Worm (Caenorhabditis elegans) whole organism, L2 larva: ENCODE measurements around the gene ZK809.8.
A peak's percentile ranks its signal among the peaks of the same experiment; 100 is the strongest.

Source experiments
- C34F6.9 ChIP-seq: fragments of 150-350 bp; optimal IDR thresholded peaks from 2 replicates; lab custom pipeline; 2014; ENCODE audit warnings: missing biosample characterization, missing genetic modification characterization
- F13H6.1 ChIP-seq: sonication (generic microtip); optimal IDR thresholded peaks from 2 replicates; lab custom pipeline; 2016; ENCODE audit warnings: missing genetic modification characterization, missing compliant biosample characterization
- R02D3.7 ChIP-seq: fragments of 150-350 bp; optimal IDR thresholded peaks from 2 replicates; lab custom pipeline; 2014; ENCODE audit warnings: missing biosample characterization, missing genetic modification characterization
- Y55F3AM.14 ChIP-seq: fragments of 200-800 bp; sonication (Bioruptor generic); optimal IDR thresholded peaks from 2 replicates; lab custom pipeline; 2018; ENCODE audit warnings: mild to moderate bottlenecking, missing genetic modification characterization, missing compliant biosample characterization
- ZK546.5 ChIP-seq: sonication (generic microtip); optimal IDR thresholded peaks from 2 replicates; lab custom pipeline; 2017; ENCODE audit warnings: missing biosample characterization, missing genetic modification characterization
- aly-2 ChIP-seq: fragments of 150-350 bp; optimal IDR thresholded peaks from 2 replicates; lab custom pipeline; 2014; ENCODE audit warnings: missing biosample characterization, missing genetic modification characterization
- ama-1 ChIP-seq: fragments of 150-350 bp; optimal IDR thresholded peaks from 2 replicates; lab custom pipeline; 2018; ENCODE audit warnings: inconsistent platforms
- blmp-1 ChIP-seq: sonication (generic microtip); optimal IDR thresholded peaks from 2 replicates; lab custom pipeline; 2017; ENCODE audit warnings: missing genetic modification characterization, mild to moderate bottlenecking, missing compliant biosample characterization, antibody characterized with exemption, moderate library complexity; ENCODE audit not compliant: insufficient read depth
- ceh-16 ChIP-seq: fragments of 150-350 bp; optimal IDR thresholded peaks from 2 replicates; lab custom pipeline; 2014; ENCODE audit warnings: missing biosample characterization, missing genetic modification characterization
- crh-2 ChIP-seq: sonication (generic microtip); optimal IDR thresholded peaks from 2 replicates; lab custom pipeline; 2017; ENCODE audit warnings: missing biosample characterization, missing genetic modification characterization
- dmd-4 ChIP-seq: sonication (generic microtip); optimal IDR thresholded peaks from 2 replicates; lab custom pipeline; 2017; ENCODE audit warnings: missing biosample characterization, missing genetic modification characterization
- egl-27 ChIP-seq: sonication (generic microtip); optimal IDR thresholded peaks from 3 replicates; lab custom pipeline; 2017; ENCODE audit warnings: missing biosample characterization, missing genetic modification reagents, missing genetic modification characterization
- elt-1 ChIP-seq: fragments of 150-350 bp; optimal IDR thresholded peaks from 2 replicates; lab custom pipeline; 2014; ENCODE audit warnings: missing biosample characterization, missing genetic modification characterization
- elt-3 ChIP-seq: sonication (generic microtip); optimal IDR thresholded peaks from 2 replicates; lab custom pipeline; 2017; ENCODE audit warnings: missing biosample characterization, missing genetic modification characterization
- gmeb-1 ChIP-seq: fragments of 150-350 bp; optimal IDR thresholded peaks from 2 replicates; lab custom pipeline; 2014; ENCODE audit warnings: missing biosample characterization, missing genetic modification characterization
- lin-11 ChIP-seq: fragments of 150-350 bp; sonication (generic microtip); optimal IDR thresholded peaks from 2 replicates; lab custom pipeline; 2014; ENCODE audit warnings: missing biosample characterization, missing genetic modification characterization, inconsistent platforms, mixed read lengths
- lsy-2 ChIP-seq, 2 experiments: fragments of 150-350 bp in 1 of 2; sonication (generic microtip) in 1 of 2; optimal IDR thresholded peaks; 2 replicates each; lab custom pipeline; 2014 to 2017; ENCODE audit warnings: missing biosample characterization in 2 of 2, missing genetic modification characterization in 2 of 2
- mab-5 ChIP-seq: fragments of 150-350 bp; optimal IDR thresholded peaks from 2 replicates; lab custom pipeline; 2014; ENCODE audit warnings: missing biosample characterization, missing genetic modification characterization
- mbf-1 ChIP-seq: sonication (generic microtip); optimal IDR thresholded peaks from 2 replicates; lab custom pipeline; 2017; ENCODE audit warnings: missing biosample characterization, missing genetic modification characterization
- mdl-1 ChIP-seq, 2 experiments: fragments of 150-350 bp in 1 of 2; sonication (generic microtip) in 1 of 2; optimal IDR thresholded peaks; 2 replicates each; lab custom pipeline; 2017; ENCODE audit warnings: missing biosample characterization in 2 of 2, missing genetic modification characterization in 2 of 2
- nhr-11 ChIP-seq: fragments of 150-350 bp; optimal IDR thresholded peaks from 2 replicates; lab custom pipeline; 2014; ENCODE audit warnings: missing biosample characterization, missing genetic modification characterization
- nhr-12 ChIP-seq: fragments of 150-350 bp; optimal IDR thresholded peaks from 2 replicates; lab custom pipeline; 2014; ENCODE audit warnings: missing biosample characterization, missing genetic modification characterization
- nhr-129 ChIP-seq: fragments of 150-350 bp; optimal IDR thresholded peaks from 2 replicates; lab custom pipeline; 2014; ENCODE audit warnings: missing biosample characterization, missing genetic modification characterization
- nhr-21 ChIP-seq: fragments of 150-350 bp; optimal IDR thresholded peaks from 2 replicates; lab custom pipeline; 2014; ENCODE audit warnings: missing biosample characterization, missing genetic modification characterization
- nhr-23 ChIP-seq: fragments of 150-350 bp; optimal IDR thresholded peaks from 2 replicates; lab custom pipeline; 2014; ENCODE audit warnings: missing biosample characterization, missing genetic modification reagents, missing genetic modification characterization
- nhr-237 ChIP-seq: fragments of 150-350 bp; optimal IDR thresholded peaks from 2 replicates; lab custom pipeline; 2014; ENCODE audit warnings: missing biosample characterization, missing genetic modification characterization
- nhr-6 ChIP-seq: fragments of 150-350 bp; optimal IDR thresholded peaks from 2 replicates; lab custom pipeline; 2014; ENCODE audit warnings: missing biosample characterization, missing genetic modification characterization
- peb-1 ChIP-seq: fragments of 150-350 bp; optimal IDR thresholded peaks from 2 replicates; lab custom pipeline; 2014; ENCODE audit warnings: missing biosample characterization, missing genetic modification characterization
- sem-4 ChIP-seq: fragments of 150-350 bp; optimal IDR thresholded peaks from 2 replicates; lab custom pipeline; 2014; ENCODE audit warnings: missing biosample characterization, missing genetic modification reagents, missing genetic modification characterization
- sma-3 ChIP-seq: sonication (generic microtip); optimal IDR thresholded peaks from 2 replicates; lab custom pipeline; 2016; ENCODE audit warnings: missing genetic modification reagents, missing genetic modification characterization, missing compliant biosample characterization
- sma-9 ChIP-seq, 2 experiments: fragments of 150-350 bp in 1 of 2; sonication (generic microtip) in 1 of 2; optimal IDR thresholded peaks; 2 replicates each; lab custom pipeline; 2014 to 2016; ENCODE audit warnings: missing genetic modification characterization in 2 of 2, mild to moderate bottlenecking in 1 of 2, missing biosample characterization in 1 of 2, missing compliant biosample characterization in 1 of 2, missing genetic modification reagents in 1 of 2, moderate library complexity in 1 of 2
- snpc-4 ChIP-seq: fragments of 150-350 bp; optimal IDR thresholded peaks from 2 replicates; lab custom pipeline; 2014; ENCODE audit warnings: missing biosample characterization, missing genetic modification characterization
- unc-39 ChIP-seq: fragments of 150-350 bp; optimal IDR thresholded peaks from 2 replicates; lab custom pipeline; 2014; ENCODE audit warnings: missing biosample characterization, missing genetic modification characterization
- unc-55 ChIP-seq: fragments of 150-350 bp; sonication (generic microtip); optimal IDR thresholded peaks from 3 replicates; lab custom pipeline; 2014; ENCODE audit warnings: missing biosample characterization, missing genetic modification reagents, missing genetic modification characterization
- unc-62 ChIP-seq: fragments of 150-350 bp; optimal IDR thresholded peaks from 2 replicates; lab custom pipeline; 2014; ENCODE audit warnings: missing biosample characterization, missing genetic modification reagents, missing genetic modification characterization
- zag-1 ChIP-seq: fragments of 150-350 bp; optimal IDR thresholded peaks from 2 replicates; lab custom pipeline; 2014; ENCODE audit warnings: missing biosample characterization, missing genetic modification characterization
- ztf-1 ChIP-seq: fragments of 200-800 bp; sonication (Bioruptor generic); conservative IDR thresholded peaks from 2 replicates; pipeline ENCODE4 v1.3.6; 2022; ENCODE audit warnings: missing genetic modification characterization, missing compliant biosample characterization
- ztf-11 ChIP-seq: sonication (generic microtip); optimal IDR thresholded peaks from 2 replicates; lab custom pipeline; 2017; ENCODE audit warnings: missing biosample characterization, missing genetic modification characterization
- ztf-4 ChIP-seq: fragments of 150-350 bp; optimal IDR thresholded peaks from 2 replicates; lab custom pipeline; 2014; ENCODE audit warnings: missing biosample characterization, missing genetic modification characterization

ZK809.8 gene

ce11 chrIV:11645354-11645753, 3.5 kb downstream of the ZK809.8 start:
- TF ChIP-seq snpc-4: no peak
- TF ChIP-seq unc-39 (tag; lab: Kevin White, UChicago): no peak
- peak; percentile 34 for TF ChIP-seq sma-9 (GFP tag; optimal IDR thresholded peaks at IDR 0.05; lab: Kevin White, UChicago)
- no peak for TF ChIP-seq sma-9 (tag; optimal IDR thresholded peaks at IDR 0.05; lab: Kevin White, UChicago)
- peak; percentile 26 for TF ChIP-seq F13H6.1 (tag; lab: Kevin White, UChicago)
- TF ChIP-seq nhr-129 (tag; lab: Kevin White, UChicago): peak; percentile 45
- TF ChIP-seq lsy-2 (tag; optimal IDR thresholded peaks at IDR 0.05; lab: Kevin White, UChicago): peak in 1 of 2 experiments; percentile 7
- TF ChIP-seq nhr-23 (tag; lab: Kevin White, UChicago): no peak
- TF ChIP-seq sem-4 (tag; lab: Kevin White, UChicago): no peak
- no peak for TF ChIP-seq ceh-16 (tag; lab: Kevin White, UChicago)
- TF ChIP-seq elt-1 (tag; lab: Kevin White, UChicago): no peak

- no peak for TF ChIP-seq ZK546.5 (tag; lab: Kevin White, UChicago)
- TF ChIP-seq peb-1 (tag; lab: Kevin White, UChicago): no peak
- TF ChIP-seq lsy-2 (tag; optimal IDR thresholded peaks at IDR 0.05; lab: Kevin White, UChicago): no peak
- no peak for TF ChIP-seq F13H6.1 (tag; lab: Kevin White, UChicago)
- no peak for TF ChIP-seq sma-9 (GFP tag; optimal IDR thresholded peaks at IDR 0.05; lab: Kevin White, UChicago)
- no peak for TF ChIP-seq sma-9 (tag; optimal IDR thresholded peaks at IDR 0.05; lab: Kevin White, UChicago)
- no peak for TF ChIP-seq dmd-4 (tag; lab: Kevin White, UChicago)
- TF ChIP-seq nhr-21 (tag; lab: Kevin White, UChicago): no peak
- TF ChIP-seq mbf-1 (tag; lab: Kevin White, UChicago): no peak
- TF ChIP-seq R02D3.7 (tag; lab: Kevin White, UChicago): no peak
- TF ChIP-seq C34F6.9 (tag; lab: Kevin White, UChicago): no peak
- no peak for TF ChIP-seq egl-27
- TF ChIP-seq zag-1 (tag; lab: Kevin White, UChicago): no peak
- no peak for TF ChIP-seq aly-2 (tag; lab: Kevin White, UChicago)
- no peak for TF ChIP-seq sem-4 (tag; lab: Kevin White, UChicago)
- TF ChIP-seq nhr-12 (tag; lab: Kevin White, UChicago): no peak
- TF ChIP-seq ztf-11: no peak
- TF ChIP-seq ceh-16 (tag; lab: Kevin White, UChicago): no peak
- TF ChIP-seq gmeb-1 (tag; lab: Kevin White, UChicago): no peak
- no peak for TF ChIP-seq elt-3 (tag; lab: Kevin White, UChicago)
- TF ChIP-seq, all 48 proteins: peak for 0
These were observed 4.2 kb downstream of the ZK809.8 start for ce11 chrIV:11644705-11645104.

- TF ChIP-seq nhr-11 (no peak), crh-2 (tag; lab: Kevin White, UChicago) (no peak), C34F6.9 (tag; lab: Kevin White, UChicago) (no peak), lsy-2 (tag; optimal IDR thresholded peaks at IDR 0.05; lab: Kevin White, UChicago) (no peak), lin-11 (tag; lab: Kevin White, UChicago) (no peak)
These were observed 5.0 kb downstream of the ZK809.8 start, which contains the start of gene prx-2 for ce11 chrIV:11643829-11644228. prx-2 (plus strand) TSS chrIV:11644129.

- TF ChIP-seq nhr-21 (tag; lab: Kevin White, UChicago) (no peak), Y55F3AM.14 (GFP tag; lab: Kevin White, UChicago) (no peak), snpc-4 (no peak), R02D3.7 (tag; lab: Kevin White, UChicago) (no peak), zag-1 (tag; lab: Kevin White, UChicago) (no peak)
- TF ChIP-seq, all 48 proteins: peak for 0
These were observed 7.1 kb downstream of the ZK809.8 start, which contains the start of gene ZK809.1 for ce11 chrIV:11641802-11642201. ZK809.1 (plus strand) TSS chrIV:11642102.

- no peak for TF ChIP-seq nhr-6 (tag; lab: Kevin White, UChicago)
- TF ChIP-seq mab-5 (tag; lab: Kevin White, UChicago): no peak
These were observed 7.9 kb downstream of the ZK809.8 start, which contains the start of gene ttr-50 for ce11 chrIV:11640915-11641314. ttr-50 (minus strand) TSS chrIV:11641015.

- TF ChIP-seq F13H6.1 (tag; lab: Kevin White, UChicago) (no peak), blmp-1 (tag; lab: Kevin White, UChicago) (no peak), nhr-23 (tag; lab: Kevin White, UChicago) (no peak), ztf-4 (tag; lab: Kevin White, UChicago) (no peak), unc-39 (tag; lab: Kevin White, UChicago) (no peak), sma-3 (GFP tag; lab: Kevin White, UChicago) (no peak), nhr-237 (tag; lab: Kevin White, UChicago) (no peak), ztf-1 (GFP tag; lab: Robert Waterston, UW) (no peak), sem-4 (tag; lab: Kevin White, UChicago) (no peak), ama-1 (lab: Kevin White, UChicago) (no peak), lsy-2 (tag; optimal IDR thresholded peaks at IDR 0.05; lab: Kevin White, UChicago) (no peak), nhr-6 (tag; lab: Kevin White, UChicago) (no peak), nhr-21 (tag; lab: Kevin White, UChicago) (no peak), unc-62 (GFP tag; lab: Kevin White, UChicago) (no peak), dmd-4 (tag; lab: Kevin White, UChicago) (no peak), Y55F3AM.14 (GFP tag; lab: Kevin White, UChicago) (no peak), unc-55 (no peak), ceh-16 (tag; lab: Kevin White, UChicago) (no peak), mdl-1 (tag; optimal IDR thresholded peaks at IDR 0.05; lab: Kevin White, UChicago) (no peak), aly-2 (tag; lab: Kevin White, UChicago) (no peak)
These were observed 10.8 kb downstream of the ZK809.8 start, which contains the start of gene rbm-17 for ce11 chrIV:11638016-11638415. rbm-17 (plus strand) TSS chrIV:11638316.
